Worm (Caenorhabditis elegans) whole organism, L2 larva: Measurements from ENCODE around the gene C33G3.6.
A peak's percentile ranks its signal among the peaks of the same experiment; 100 is the strongest.

Experiments used
- C34F6.9 ChIP-seq: fragments of 150-350 bp; optimal IDR thresholded peaks from 2 replicates; lab custom pipeline; 2014; ENCODE audit warnings: missing biosample characterization, missing genetic modification characterization
- F13H6.1 ChIP-seq: sonication (generic microtip); optimal IDR thresholded peaks from 2 replicates; lab custom pipeline; 2016; ENCODE audit warnings: missing genetic modification characterization, missing compliant biosample characterization
- Y55F3AM.14 ChIP-seq: fragments of 200-800 bp; sonication (Bioruptor generic); optimal IDR thresholded peaks from 2 replicates; lab custom pipeline; 2018; ENCODE audit warnings: mild to moderate bottlenecking, missing genetic modification characterization, missing compliant biosample characterization
- ZK546.5 ChIP-seq: sonication (generic microtip); optimal IDR thresholded peaks from 2 replicates; lab custom pipeline; 2017; ENCODE audit warnings: missing biosample characterization, missing genetic modification characterization
- alr-1 ChIP-seq: fragments of 150-350 bp; optimal IDR thresholded peaks from 2 replicates; lab custom pipeline; 2014; ENCODE audit warnings: missing biosample characterization, missing genetic modification characterization
- aly-2 ChIP-seq: fragments of 150-350 bp; optimal IDR thresholded peaks from 2 replicates; lab custom pipeline; 2014; ENCODE audit warnings: missing biosample characterization, missing genetic modification characterization
- ama-1 ChIP-seq: fragments of 150-350 bp; optimal IDR thresholded peaks from 2 replicates; lab custom pipeline; 2018; ENCODE audit warnings: inconsistent platforms
- blmp-1 ChIP-seq: sonication (generic microtip); optimal IDR thresholded peaks from 2 replicates; lab custom pipeline; 2017; ENCODE audit warnings: missing genetic modification characterization, mild to moderate bottlenecking, missing compliant biosample characterization, antibody characterized with exemption, moderate library complexity; ENCODE audit not compliant: insufficient read depth
- ceh-16 ChIP-seq: fragments of 150-350 bp; optimal IDR thresholded peaks from 2 replicates; lab custom pipeline; 2014; ENCODE audit warnings: missing biosample characterization, missing genetic modification characterization
- ceh-82 ChIP-seq: fragments of 150-350 bp; optimal IDR thresholded peaks from 2 replicates; lab custom pipeline; 2014; ENCODE audit warnings: missing biosample characterization, missing genetic modification characterization
- crh-2 ChIP-seq: sonication (generic microtip); optimal IDR thresholded peaks from 2 replicates; lab custom pipeline; 2017; ENCODE audit warnings: missing biosample characterization, missing genetic modification characterization
- egl-27 ChIP-seq: sonication (generic microtip); optimal IDR thresholded peaks from 3 replicates; lab custom pipeline; 2017; ENCODE audit warnings: missing biosample characterization, missing genetic modification reagents, missing genetic modification characterization
- elt-1 ChIP-seq: fragments of 150-350 bp; optimal IDR thresholded peaks from 2 replicates; lab custom pipeline; 2014; ENCODE audit warnings: missing biosample characterization, missing genetic modification characterization
- fos-1 ChIP-seq: fragments of 150-350 bp; optimal IDR thresholded peaks from 2 replicates; lab custom pipeline; 2014; ENCODE audit warnings: missing biosample characterization, missing genetic modification characterization
- gmeb-1 ChIP-seq: fragments of 150-350 bp; optimal IDR thresholded peaks from 2 replicates; lab custom pipeline; 2014; ENCODE audit warnings: missing biosample characterization, missing genetic modification characterization
- lin-11 ChIP-seq: fragments of 150-350 bp; sonication (generic microtip); optimal IDR thresholded peaks from 2 replicates; lab custom pipeline; 2014; ENCODE audit warnings: missing biosample characterization, missing genetic modification characterization, inconsistent platforms, mixed read lengths
- lin-13 ChIP-seq: fragments of 150-350 bp; optimal IDR thresholded peaks from 2 replicates; lab custom pipeline; 2014; ENCODE audit warnings: missing biosample characterization, missing genetic modification reagents, missing genetic modification characterization
- lsy-2 ChIP-seq, 2 experiments: fragments of 150-350 bp in 1 of 2; sonication (generic microtip) in 1 of 2; optimal IDR thresholded peaks; 2 replicates each; lab custom pipeline; 2014 to 2017; ENCODE audit warnings: missing biosample characterization in 2 of 2, missing genetic modification characterization in 2 of 2
- mab-5 ChIP-seq: fragments of 150-350 bp; optimal IDR thresholded peaks from 2 replicates; lab custom pipeline; 2014; ENCODE audit warnings: missing biosample characterization, missing genetic modification characterization
- mbf-1 ChIP-seq: sonication (generic microtip); optimal IDR thresholded peaks from 2 replicates; lab custom pipeline; 2017; ENCODE audit warnings: missing biosample characterization, missing genetic modification characterization
- mdl-1 ChIP-seq, 2 experiments: fragments of 150-350 bp in 1 of 2; sonication (generic microtip) in 1 of 2; optimal IDR thresholded peaks; 2 replicates each; lab custom pipeline; 2017; ENCODE audit warnings: missing biosample characterization in 2 of 2, missing genetic modification characterization in 2 of 2
- nhr-10 ChIP-seq: sonication (generic microtip); optimal IDR thresholded peaks from 2 replicates; lab custom pipeline; 2017; ENCODE audit warnings: missing biosample characterization, missing genetic modification characterization
- nhr-11 ChIP-seq: fragments of 150-350 bp; optimal IDR thresholded peaks from 2 replicates; lab custom pipeline; 2014; ENCODE audit warnings: missing biosample characterization, missing genetic modification characterization
- nhr-129 ChIP-seq: fragments of 150-350 bp; optimal IDR thresholded peaks from 2 replicates; lab custom pipeline; 2014; ENCODE audit warnings: missing biosample characterization, missing genetic modification characterization
- nhr-21 ChIP-seq: fragments of 150-350 bp; optimal IDR thresholded peaks from 2 replicates; lab custom pipeline; 2014; ENCODE audit warnings: missing biosample characterization, missing genetic modification characterization
- nhr-237 ChIP-seq: fragments of 150-350 bp; optimal IDR thresholded peaks from 2 replicates; lab custom pipeline; 2014; ENCODE audit warnings: missing biosample characterization, missing genetic modification characterization
- nhr-25 ChIP-seq: fragments of 150-350 bp; sonication (generic microtip); optimal IDR thresholded peaks from 3 replicates; lab custom pipeline; 2014; ENCODE audit warnings: missing biosample characterization, missing genetic modification characterization
- nhr-6 ChIP-seq: fragments of 150-350 bp; optimal IDR thresholded peaks from 2 replicates; lab custom pipeline; 2014; ENCODE audit warnings: missing biosample characterization, missing genetic modification characterization
- peb-1 ChIP-seq: fragments of 150-350 bp; optimal IDR thresholded peaks from 2 replicates; lab custom pipeline; 2014; ENCODE audit warnings: missing biosample characterization, missing genetic modification characterization
- sem-4 ChIP-seq: fragments of 150-350 bp; optimal IDR thresholded peaks from 2 replicates; lab custom pipeline; 2014; ENCODE audit warnings: missing biosample characterization, missing genetic modification reagents, missing genetic modification characterization
- skn-1 ChIP-seq: sonication (generic microtip); optimal IDR thresholded peaks from 2 replicates; lab custom pipeline; 2017; ENCODE audit warnings: missing biosample characterization, missing genetic modification characterization
- sma-3 ChIP-seq: sonication (generic microtip); optimal IDR thresholded peaks from 2 replicates; lab custom pipeline; 2016; ENCODE audit warnings: missing genetic modification reagents, missing genetic modification characterization, missing compliant biosample characterization
- sma-9 ChIP-seq, 2 experiments: fragments of 150-350 bp in 1 of 2; sonication (generic microtip) in 1 of 2; optimal IDR thresholded peaks; 2 replicates each; lab custom pipeline; 2014 to 2016; ENCODE audit warnings: missing genetic modification characterization in 2 of 2, mild to moderate bottlenecking in 1 of 2, missing biosample characterization in 1 of 2, missing compliant biosample characterization in 1 of 2, missing genetic modification reagents in 1 of 2, moderate library complexity in 1 of 2
- snpc-4 ChIP-seq: fragments of 150-350 bp; optimal IDR thresholded peaks from 2 replicates; lab custom pipeline; 2014; ENCODE audit warnings: missing biosample characterization, missing genetic modification characterization
- unc-55 ChIP-seq: fragments of 150-350 bp; sonication (generic microtip); optimal IDR thresholded peaks from 3 replicates; lab custom pipeline; 2014; ENCODE audit warnings: missing biosample characterization, missing genetic modification reagents, missing genetic modification characterization
- zag-1 ChIP-seq: fragments of 150-350 bp; optimal IDR thresholded peaks from 2 replicates; lab custom pipeline; 2014; ENCODE audit warnings: missing biosample characterization, missing genetic modification characterization

Gene C33G3.6

ce11 chrX:14102474-14102873 is 18.3 kb upstream of the C33G3.6 start:
- no peak for TF ChIP-seq nhr-6 (tag; lab: Kevin White, UChicago)
- no peak for TF ChIP-seq ceh-82
- no peak for TF ChIP-seq lsy-2 (tag; optimal IDR thresholded peaks at IDR 0.05; lab: Kevin White, UChicago)
- TF ChIP-seq mbf-1 = no peak
- no peak for TF ChIP-seq sma-3 (GFP tag; lab: Kevin White, UChicago)
- TF ChIP-seq sem-4 (tag; lab: Kevin White, UChicago) = no peak
- no peak for TF ChIP-seq nhr-25 (tag; lab: Kevin White, UChicago)
- TF ChIP-seq ceh-16 (tag; lab: Kevin White, UChicago) = no peak
- TF ChIP-seq blmp-1 = no peak
- TF ChIP-seq Y55F3AM.14 (GFP tag; lab: Kevin White, UChicago) = no peak
- TF ChIP-seq crh-2 (tag; lab: Kevin White, UChicago) = no peak
- TF ChIP-seq fos-1 (tag; lab: Kevin White, UChicago) = no peak
- no peak for TF ChIP-seq nhr-11 (tag; lab: Kevin White, UChicago)
- TF ChIP-seq aly-2 (tag; lab: Kevin White, UChicago) = no peak
- TF ChIP-seq nhr-237 (tag; lab: Kevin White, UChicago) = no peak
- TF ChIP-seq alr-1 (tag; lab: Kevin White, UChicago) = no peak
- no peak for TF ChIP-seq sma-9 (GFP tag; optimal IDR thresholded peaks at IDR 0.05; lab: Kevin White, UChicago)
- TF ChIP-seq sma-9 (tag; optimal IDR thresholded peaks at IDR 0.05; lab: Kevin White, UChicago) = no peak
- no peak for TF ChIP-seq nhr-21
- TF ChIP-seq unc-55 (GFP tag; lab: Kevin White, UChicago) = no peak
- no peak for TF ChIP-seq zag-1 (tag; lab: Kevin White, UChicago)

ce11 chrX:14101986-14102385 is 17.9 kb upstream of the C33G3.6 start, which contains the start of gene F16B12.6:
Gene F16B12.6, plus strand, starts transcription at chrX:14102316.
- peak; percentile 91 for TF ChIP-seq C34F6.9 (tag; lab: Kevin White, UChicago)
- peak; percentile 56 for TF ChIP-seq egl-27 (tag; lab: Kevin White, UChicago)
- TF ChIP-seq nhr-237 (tag; lab: Kevin White, UChicago) = no peak
- TF ChIP-seq nhr-129 (tag; lab: Kevin White, UChicago) = peak; percentile 86
- TF ChIP-seq gmeb-1 (tag; lab: Kevin White, UChicago) = peak; percentile 82
- peak; percentile 62 for TF ChIP-seq fos-1 (tag; lab: Kevin White, UChicago)
- TF ChIP-seq ama-1 = no peak
- TF ChIP-seq unc-55 (GFP tag; lab: Kevin White, UChicago) = peak; percentile 89
- peak; percentile 61 for TF ChIP-seq sem-4 (tag; lab: Kevin White, UChicago)
- no peak for TF ChIP-seq ZK546.5
- no peak for TF ChIP-seq skn-1
- peak; percentile 56 for TF ChIP-seq sma-9 (GFP tag; optimal IDR thresholded peaks at IDR 0.05; lab: Kevin White, UChicago)
- TF ChIP-seq sma-9 (tag; optimal IDR thresholded peaks at IDR 0.05; lab: Kevin White, UChicago) = no peak
- no peak for TF ChIP-seq ceh-82
- peak; percentile 85 for TF ChIP-seq lin-13 (GFP tag; lab: Kevin White, UChicago)
- peak; percentile 38 to 84 for TF ChIP-seq lsy-2 (tag; optimal IDR thresholded peaks at IDR 0.05; lab: Kevin White, UChicago)
- TF ChIP-seq nhr-6 (tag; lab: Kevin White, UChicago) = no peak
- peak; percentile 31 for TF ChIP-seq nhr-10 (tag; lab: Kevin White, UChicago)
- peak; percentile 80 for TF ChIP-seq lin-11 (tag; lab: Kevin White, UChicago)
- peak; percentile 71 for TF ChIP-seq nhr-21
- peak; percentile 73 for TF ChIP-seq nhr-25 (tag; lab: Kevin White, UChicago)
- peak; percentile 59 for TF ChIP-seq mab-5 (tag; lab: Kevin White, UChicago)
- no peak for TF ChIP-seq mdl-1 (tag; optimal IDR thresholded peaks at IDR 0.05; lab: Kevin White, UChicago)
- peak; percentile 70 for TF ChIP-seq F13H6.1 (tag; lab: Kevin White, UChicago)
- TF ChIP-seq snpc-4 = peak; percentile 14
- peak; percentile 82 for TF ChIP-seq crh-2 (tag; lab: Kevin White, UChicago)
- peak; percentile 67 for TF ChIP-seq sma-3 (GFP tag; lab: Kevin White, UChicago)

ce11 chrX:14098618-14099118 is 14.5 kb upstream of the C33G3.6 start, which contains the start of gene F16B12.4:
Gene F16B12.4, minus strand, starts transcription at chrX:14098668.
- no peak for TF ChIP-seq C34F6.9 (tag; lab: Kevin White, UChicago)
- TF ChIP-seq elt-1 (tag; lab: Kevin White, UChicago) = no peak

- TF ChIP-seq peb-1 (tag; lab: Kevin White, UChicago) (no peak), nhr-11 (tag; lab: Kevin White, UChicago) (no peak), Y55F3AM.14 (GFP tag; lab: Kevin White, UChicago) (no peak)
- TF ChIP-seq, all 48 proteins: peak for 0
Observed at ce11 chrX:14090990-14091389, 6.9 kb upstream of the C33G3.6 start.
